Worm (Caenorhabditis elegans) whole organism, early embryonic: ENCODE results near the gene vgln-1.

Source experiments
- F13C5.2 ChIP-seq: sonication (generic microtip); optimal IDR thresholded peaks from 2 replicates; lab custom pipeline; 2017; ENCODE audit warnings: mild to moderate bottlenecking, missing genetic modification characterization, inconsistent platforms, missing compliant biosample characterization
- ama-1 ChIP-seq: fragments of 150-350 bp; optimal IDR thresholded peaks from 2 replicates; lab custom pipeline; 2014
- ceh-13 ChIP-seq: fragments of 200-800 bp; sonication (Bioruptor generic); optimal IDR thresholded peaks from 2 replicates; lab custom pipeline; 2018; ENCODE audit warnings: mild to moderate bottlenecking, missing genetic modification characterization, missing compliant biosample characterization
- flt-1 ChIP-seq: fragments of 200-800 bp; sonication (Bioruptor generic); IDR thresholded peaks from 2 replicates; pipeline ENCODE4 v1.3.6; 2022; ENCODE audit warnings: missing genetic modification characterization, missing compliant biosample characterization
- scrt-1 ChIP-seq: fragments of 200-800 bp; sonication (Bioruptor generic); IDR thresholded peaks from 2 replicates; pipeline ENCODE4 v1.3.6; 2022; ENCODE audit warnings: missing genetic modification characterization, missing compliant biosample characterization
- sea-1 ChIP-seq: fragments of 200-800 bp; sonication (Bioruptor generic); conservative IDR thresholded peaks from 2 replicates; pipeline ENCODE4 v1.3.6; 2022; ENCODE audit warnings: missing genetic modification characterization, missing compliant biosample characterization
- tbx-11 ChIP-seq: fragments of 200-800 bp; sonication (Bioruptor generic); IDR thresholded peaks from 2 replicates; pipeline ENCODE4 v1.3.6; 2022; ENCODE audit warnings: missing genetic modification characterization, missing compliant biosample characterization
- tbx-37 ChIP-seq: fragments of 200-800 bp; sonication (Bioruptor generic); conservative IDR thresholded peaks from 2 replicates; pipeline ENCODE4 v1.3.6; 2022; ENCODE audit warnings: missing genetic modification reagents, missing genetic modification characterization, missing compliant biosample characterization
- tra-4 ChIP-seq: sonication (generic microtip); optimal IDR thresholded peaks from 2 replicates; lab custom pipeline; 2017; ENCODE audit warnings: missing genetic modification characterization, missing compliant biosample characterization

DNA sequence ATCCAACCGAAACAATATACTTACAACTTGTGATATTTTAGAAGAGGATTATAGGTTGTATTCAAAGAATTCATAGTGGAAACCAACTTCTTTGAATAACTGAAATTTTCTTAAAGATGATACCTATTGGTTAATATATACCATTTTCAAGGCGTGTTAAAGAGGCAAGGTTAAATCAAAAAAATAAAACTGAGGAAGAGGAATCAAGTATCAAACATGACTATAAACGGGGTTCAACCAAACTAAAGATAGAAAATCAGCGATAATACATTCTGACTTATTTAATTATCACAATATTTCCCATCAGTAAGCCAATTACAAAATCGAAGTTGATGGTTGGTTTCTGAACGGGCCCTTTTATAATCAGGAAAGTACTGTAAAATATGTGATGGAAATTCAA lies 29.5 kb downstream of the vgln-1 start, which contains the start of gene chil-3:
- no peak for TF ChIP-seq ama-1
- no peak for TF ChIP-seq flt-1 (GFP tag; lab: Robert Waterston, UW)
- TF ChIP-seq tra-4 (tag; lab: Kevin White, UChicago): no peak
- no peak for TF ChIP-seq scrt-1 (GFP tag; lab: Robert Waterston, UW)
- TF ChIP-seq F13C5.2 (tag; lab: Kevin White, UChicago): no peak
- no peak for TF ChIP-seq tbx-11 (GFP tag; lab: Robert Waterston, UW)
- TF ChIP-seq tbx-37 (GFP tag; lab: Robert Waterston, UW): no peak
- no peak for TF ChIP-seq sea-1 (GFP tag; lab: Robert Waterston, UW)
- no peak for TF ChIP-seq ceh-13 (GFP tag; lab: Kevin White, UChicago)
